Worm (Caenorhabditis elegans): ENCODE data around the gene Y62E10A.6.

DNA sequence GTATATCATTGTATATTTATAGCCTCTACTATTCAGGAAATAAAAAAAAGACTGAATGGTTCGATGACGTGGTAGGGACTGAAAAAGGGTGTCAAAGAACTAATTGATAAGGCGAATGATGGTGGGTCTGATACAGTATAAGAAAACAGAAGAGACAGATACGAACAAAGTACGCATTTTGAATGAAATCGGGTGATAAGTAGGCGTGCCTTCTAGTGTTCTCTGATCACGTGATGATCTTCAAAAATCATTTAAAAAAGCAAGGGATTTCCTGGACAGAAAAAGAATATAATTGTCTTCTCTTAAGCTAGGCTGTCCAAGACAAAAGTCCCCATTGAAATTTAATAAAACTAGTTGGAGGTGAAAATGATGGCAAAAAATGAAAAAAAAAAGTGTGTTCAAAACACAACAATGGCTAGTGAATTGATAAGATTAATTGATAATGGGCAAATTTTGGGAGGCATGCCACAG, 21.5 kb downstream of the Y62E10A.6 start:
- no peak for TF ChIP-seq dao-5 (tag; optimal IDR thresholded peaks at IDR 0.05)
- TF ChIP-seq him-1 (tag; optimal IDR thresholded peaks at IDR 0.05): no peak

All from whole organism, L4/young adult.